Worm (Caenorhabditis elegans): ENCODE results near the gene ncr-1.

Gene ncr-1

ce11 chrX:4502039-4502438 lies 13.4 kb upstream of the ncr-1 start:
- TF ChIP-seq cog-1 (tag; optimal IDR thresholded peaks at IDR 0.05) (no peak), med-1 (GFP tag; optimal IDR thresholded peaks at IDR 0.05; ENCODE audit: insufficient read depth) (no peak), ztf-29 (GFP tag; IDR thresholded peaks at IDR 0.05) (no peak), flt-1 (GFP tag; IDR thresholded peaks at IDR 0.05) (no peak), T22C8.4 (GFP tag; IDR thresholded peaks at IDR 0.05) (no peak), tab-1 (GFP tag; IDR thresholded peaks at IDR 0.05) (no peak), ztf-23 (GFP tag; IDR thresholded peaks at IDR 0.05) (no peak), klf-2 (GFP tag; conservative IDR thresholded peaks at IDR 0.05) (no peak), ref-1 (GFP tag; conservative IDR thresholded peaks at IDR 0.05) (no peak)

DNA sequence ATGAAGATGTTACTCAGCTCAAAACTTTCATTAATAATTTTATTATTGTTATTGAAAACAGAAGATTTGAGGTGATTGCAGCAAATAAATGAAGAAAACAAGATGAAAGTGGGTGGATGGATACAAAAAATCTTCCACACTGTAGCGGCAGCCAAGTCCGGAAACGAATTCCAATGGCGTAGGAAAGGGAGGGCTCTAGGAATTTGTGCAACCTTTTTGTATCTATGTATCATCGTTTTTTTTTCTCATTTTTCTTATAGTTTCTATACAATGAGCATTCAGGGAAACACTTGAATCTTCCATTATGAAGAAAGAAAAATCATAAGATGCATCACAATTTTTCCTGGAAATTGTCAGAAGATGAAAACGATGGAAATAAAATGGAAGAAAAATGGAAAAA lies 11.8 kb upstream of the ncr-1 start:
- no peak for TF ChIP-seq cog-1 (tag; optimal IDR thresholded peaks at IDR 0.05)
- no peak for TF ChIP-seq tab-1 (GFP tag; IDR thresholded peaks at IDR 0.05)
- TF ChIP-seq flt-1 (GFP tag; IDR thresholded peaks at IDR 0.05) = no peak
- no peak for TF ChIP-seq T22C8.4 (GFP tag; IDR thresholded peaks at IDR 0.05)

- TF ChIP-seq ztf-23 (GFP tag; IDR thresholded peaks at IDR 0.05) (no peak), ztf-29 (GFP tag; IDR thresholded peaks at IDR 0.05) (no peak), T22C8.4 (GFP tag; IDR thresholded peaks at IDR 0.05) (no peak), med-1 (GFP tag; optimal IDR thresholded peaks at IDR 0.05; ENCODE audit: insufficient read depth) (no peak), klf-2 (GFP tag; conservative IDR thresholded peaks at IDR 0.05) (no peak), cog-1 (tag; optimal IDR thresholded peaks at IDR 0.05) (no peak), ref-1 (GFP tag; conservative IDR thresholded peaks at IDR 0.05) (no peak), tab-1 (GFP tag; IDR thresholded peaks at IDR 0.05) (no peak), flt-1 (GFP tag; IDR thresholded peaks at IDR 0.05) (no peak)
Observed at ce11 chrX:4498478-4498877, 9.8 kb upstream of the ncr-1 start.

ce11 chrX:4498078-4498477 lies 9.4 kb upstream of the ncr-1 start:
- TF ChIP-seq ztf-29 (GFP tag; IDR thresholded peaks at IDR 0.05) (no peak), ztf-23 (GFP tag; IDR thresholded peaks at IDR 0.05) (no peak), cog-1 (tag; optimal IDR thresholded peaks at IDR 0.05) (no peak), klf-2 (GFP tag; conservative IDR thresholded peaks at IDR 0.05) (no peak), ref-1 (GFP tag; conservative IDR thresholded peaks at IDR 0.05) (no peak), T22C8.4 (GFP tag; IDR thresholded peaks at IDR 0.05) (no peak), med-1 (GFP tag; optimal IDR thresholded peaks at IDR 0.05; ENCODE audit: insufficient read depth) (no peak), flt-1 (GFP tag; IDR thresholded peaks at IDR 0.05) (no peak), tab-1 (GFP tag; IDR thresholded peaks at IDR 0.05) (no peak)

DNA sequence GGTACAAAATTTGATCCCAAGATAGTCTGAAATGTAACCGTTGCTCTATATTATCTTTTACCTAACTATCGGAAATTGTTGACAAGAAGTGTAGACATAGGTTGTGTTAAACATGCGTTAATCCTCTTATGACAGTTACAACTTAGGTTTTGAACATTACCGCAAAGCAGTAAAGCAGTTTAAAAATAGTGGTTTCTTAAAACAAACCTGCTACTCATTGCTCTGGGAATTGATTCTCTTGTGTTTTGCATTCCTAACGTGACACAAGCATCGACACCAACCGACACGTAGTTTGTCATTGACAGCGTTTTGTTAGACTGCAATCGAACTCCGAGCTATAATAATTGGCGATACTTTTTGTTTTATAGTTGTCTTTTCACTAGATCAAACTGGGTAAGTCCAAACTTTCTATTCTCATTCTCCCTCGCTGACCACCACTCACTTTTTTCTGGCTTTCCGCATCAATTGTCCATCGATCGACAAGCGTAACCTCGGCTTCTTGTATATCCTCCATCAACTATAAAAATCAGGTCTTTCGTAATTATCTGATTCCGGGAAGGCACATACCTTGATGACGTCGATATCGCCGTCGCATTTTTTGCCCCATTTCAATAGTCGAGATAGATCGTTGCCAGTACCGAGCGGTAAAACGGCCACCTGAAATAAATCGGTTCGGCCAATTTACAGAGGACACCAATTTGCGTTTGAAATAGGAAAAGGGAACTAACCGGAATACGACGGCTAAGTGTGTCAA lies 7.3 kb upstream of the ncr-1 start:
- TF ChIP-seq flt-1 (GFP tag; IDR thresholded peaks at IDR 0.05) = no peak
- no peak for TF ChIP-seq med-1 (GFP tag; optimal IDR thresholded peaks at IDR 0.05; ENCODE audit: insufficient read depth)
- TF ChIP-seq cog-1 (tag; optimal IDR thresholded peaks at IDR 0.05) = no peak
- no peak for TF ChIP-seq T22C8.4 (GFP tag; IDR thresholded peaks at IDR 0.05)
- no peak for TF ChIP-seq klf-2 (GFP tag; conservative IDR thresholded peaks at IDR 0.05)
- no peak for TF ChIP-seq ztf-23 (GFP tag; IDR thresholded peaks at IDR 0.05)
- TF ChIP-seq tab-1 (GFP tag; IDR thresholded peaks at IDR 0.05) = no peak
- no peak for TF ChIP-seq ztf-29 (GFP tag; IDR thresholded peaks at IDR 0.05)
- TF ChIP-seq ref-1 (GFP tag; conservative IDR thresholded peaks at IDR 0.05) = no peak

DNA sequence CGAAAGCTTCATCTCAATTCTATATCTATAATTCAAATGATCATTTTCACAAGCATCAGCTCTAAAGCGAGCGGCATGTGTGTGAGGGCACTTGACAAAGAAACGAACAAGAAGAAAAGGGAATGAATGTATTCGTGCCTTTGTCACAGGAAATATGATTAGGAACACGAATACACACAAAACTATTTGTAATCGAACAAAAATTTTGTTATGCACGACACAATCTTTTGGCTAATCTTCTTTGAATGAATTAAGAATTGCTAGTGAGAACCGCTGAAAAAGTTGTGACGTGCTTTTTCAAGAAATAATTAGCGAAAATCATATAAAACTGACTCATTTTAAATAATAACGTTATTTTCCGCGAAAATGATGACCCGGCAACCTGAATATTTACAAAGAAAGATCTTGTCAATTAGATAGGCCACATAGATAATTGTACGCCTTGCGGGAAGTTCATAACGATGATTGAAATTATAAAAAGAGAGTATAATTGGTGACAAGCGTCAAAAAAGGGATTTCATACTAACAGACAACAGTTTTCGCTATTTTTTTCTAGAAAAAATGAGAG lies 4.9 kb upstream of the ncr-1 start:
- TF ChIP-seq T22C8.4 (GFP tag; IDR thresholded peaks at IDR 0.05) = no peak
- TF ChIP-seq klf-2 (GFP tag; conservative IDR thresholded peaks at IDR 0.05) = no peak
- no peak for TF ChIP-seq flt-1 (GFP tag; IDR thresholded peaks at IDR 0.05)
- no peak for TF ChIP-seq ref-1 (GFP tag; conservative IDR thresholded peaks at IDR 0.05)
- no peak for TF ChIP-seq ztf-29 (GFP tag; IDR thresholded peaks at IDR 0.05)
- TF ChIP-seq ztf-23 (GFP tag; IDR thresholded peaks at IDR 0.05) = no peak
- TF ChIP-seq tab-1 (GFP tag; IDR thresholded peaks at IDR 0.05) = no peak
- no peak for TF ChIP-seq med-1 (GFP tag; optimal IDR thresholded peaks at IDR 0.05; ENCODE audit: insufficient read depth)
- TF ChIP-seq cog-1 (tag; optimal IDR thresholded peaks at IDR 0.05) = no peak

- TF ChIP-seq ztf-29 (GFP tag; IDR thresholded peaks at IDR 0.05) (no peak), ztf-23 (GFP tag; IDR thresholded peaks at IDR 0.05) (no peak), klf-2 (GFP tag; conservative IDR thresholded peaks at IDR 0.05) (no peak), cog-1 (tag; optimal IDR thresholded peaks at IDR 0.05) (no peak), ref-1 (GFP tag; conservative IDR thresholded peaks at IDR 0.05) (no peak), tab-1 (GFP tag; IDR thresholded peaks at IDR 0.05) (no peak), flt-1 (GFP tag; IDR thresholded peaks at IDR 0.05) (no peak), med-1 (GFP tag; optimal IDR thresholded peaks at IDR 0.05; ENCODE audit: insufficient read depth) (no peak), T22C8.4 (GFP tag; IDR thresholded peaks at IDR 0.05) (no peak)
Observed at ce11 chrX:4492199-4492598, 3.5 kb upstream of the ncr-1 start, which contains the start of gene F46H6.5. TSS of gene F46H6.5 (minus strand) at chrX:4492208.

ce11 chrX:4490400-4490799 lies 1.7 kb upstream of the ncr-1 start:
- TF ChIP-seq klf-2 (GFP tag; conservative IDR thresholded peaks at IDR 0.05) (no peak), ztf-23 (GFP tag; IDR thresholded peaks at IDR 0.05) (no peak), cog-1 (tag; optimal IDR thresholded peaks at IDR 0.05) (no peak), flt-1 (GFP tag; IDR thresholded peaks at IDR 0.05) (no peak), ref-1 (GFP tag; conservative IDR thresholded peaks at IDR 0.05) (no peak), med-1 (GFP tag; optimal IDR thresholded peaks at IDR 0.05; ENCODE audit: insufficient read depth) (no peak), ztf-29 (GFP tag; IDR thresholded peaks at IDR 0.05) (no peak), tab-1 (GFP tag; IDR thresholded peaks at IDR 0.05) (no peak), T22C8.4 (GFP tag; IDR thresholded peaks at IDR 0.05) (no peak)

- TF ChIP-seq cog-1 (tag; optimal IDR thresholded peaks at IDR 0.05) = no peak
- TF ChIP-seq med-1 (GFP tag; optimal IDR thresholded peaks at IDR 0.05; ENCODE audit: insufficient read depth) = no peak
- no peak for TF ChIP-seq flt-1 (GFP tag; IDR thresholded peaks at IDR 0.05)
- TF ChIP-seq T22C8.4 (GFP tag; IDR thresholded peaks at IDR 0.05) = no peak
- TF ChIP-seq tab-1 (GFP tag; IDR thresholded peaks at IDR 0.05) = no peak
- no peak for TF ChIP-seq klf-2 (GFP tag; conservative IDR thresholded peaks at IDR 0.05)
- no peak for TF ChIP-seq ref-1 (GFP tag; conservative IDR thresholded peaks at IDR 0.05)
- no peak for TF ChIP-seq ztf-23 (GFP tag; IDR thresholded peaks at IDR 0.05)
- TF ChIP-seq ztf-29 (GFP tag; IDR thresholded peaks at IDR 0.05) = no peak
Observed at ce11 chrX:4484072-4484471, 4.6 kb downstream of the ncr-1 start.

All from whole organism, midembryonic.